Fruit fly (Drosophila melanogaster) whole organism, adult: ENCODE measurements around the gene CG43736.
A peak's percentile ranks its signal among the peaks of the same experiment; 100 is the strongest.

Experiments used
- CG11617 ChIP-seq: fragments of 200-800 bp; sonication (Bioruptor generic); optimal IDR thresholded peaks from 2 replicates; lab custom pipeline; 2017; ENCODE audit warnings: mild to moderate bottlenecking, missing biosample characterization, missing genetic modification reagents, missing genetic modification characterization
- CG12768 ChIP-seq: fragments of 200-800 bp; sonication (Bioruptor generic); optimal IDR thresholded peaks from 2 replicates; lab custom pipeline; 2017; ENCODE audit warnings: missing biosample characterization, missing genetic modification characterization, mild to moderate bottlenecking, moderate library complexity, missing genetic modification reagents
- CG14711 ChIP-seq: fragments of 200-800 bp; sonication (Bioruptor generic); optimal IDR thresholded peaks from 2 replicates; lab custom pipeline; 2018; ENCODE audit warnings: missing biosample characterization, mild to moderate bottlenecking, missing genetic modification characterization, moderate library complexity
- CG1620 ChIP-seq: fragments of 200-800 bp; sonication (Bioruptor generic); optimal IDR thresholded peaks from 2 replicates; lab custom pipeline; 2016; ENCODE audit warnings: missing biosample characterization, missing genetic modification characterization
- CG33017 ChIP-seq: fragments of 200-800 bp; sonication (Bioruptor generic); optimal IDR thresholded peaks from 2 replicates; lab custom pipeline; 2018; ENCODE audit warnings: missing biosample characterization, mild to moderate bottlenecking, missing genetic modification characterization, moderate library complexity
- CG5204 ChIP-seq: fragments of 200-800 bp; sonication (Bioruptor generic); optimal IDR thresholded peaks from 2 replicates; lab custom pipeline; 2016; ENCODE audit warnings: missing biosample characterization, missing genetic modification characterization
- CG7045 ChIP-seq: fragments of 200-800 bp; sonication (Bioruptor generic); optimal IDR thresholded peaks from 2 replicates; lab custom pipeline; 2017; ENCODE audit warnings: missing biosample characterization, mild to moderate bottlenecking, missing genetic modification characterization
- CG7101 ChIP-seq: fragments of 200-800 bp; sonication (Bioruptor generic); optimal IDR thresholded peaks from 2 replicates; lab custom pipeline; 2018; ENCODE audit warnings: missing biosample characterization, mild to moderate bottlenecking, missing genetic modification characterization, moderate library complexity
- Clk ChIP-seq: fragments of 200-800 bp; sonication (Bioruptor generic); optimal IDR thresholded peaks from 2 replicates; lab custom pipeline; 2017; ENCODE audit warnings: missing biosample characterization, missing genetic modification characterization
- Crg-1 ChIP-seq: fragments of 200-800 bp; sonication (Bioruptor generic); optimal IDR thresholded peaks from 2 replicates; lab custom pipeline; 2016; ENCODE audit warnings: missing biosample characterization, missing genetic modification characterization
- Hr96 ChIP-seq: fragments of 200-800 bp; sonication (Bioruptor generic); optimal IDR thresholded peaks from 2 replicates; lab custom pipeline; 2016; ENCODE audit warnings: missing biosample characterization, missing genetic modification characterization
- Mnt ChIP-seq: fragments of 200-800 bp; sonication (Bioruptor generic); optimal IDR thresholded peaks from 2 replicates; lab custom pipeline; 2016; ENCODE audit warnings: missing biosample characterization, mild to moderate bottlenecking, missing genetic modification characterization
- bab1 ChIP-seq: fragments of 200-800 bp; sonication (Bioruptor generic); optimal IDR thresholded peaks from 3 replicates; lab custom pipeline; 2019; ENCODE audit warnings: missing biosample characterization, mild to moderate bottlenecking, missing genetic modification characterization, moderate library complexity
- cic ChIP-seq: fragments of 200-800 bp; sonication (Bioruptor generic); optimal IDR thresholded peaks from 2 replicates; lab custom pipeline; 2017; ENCODE audit warnings: missing biosample characterization, mild to moderate bottlenecking, missing genetic modification characterization, moderate library complexity
- cnc ChIP-seq, 2 experiments: fragments of >200 bp; optimal IDR thresholded peaks; 2 replicates each; lab custom pipeline; 2017
- kay ChIP-seq: fragments of 200-800 bp; sonication (Bioruptor generic); peaks from one replicate; lab custom pipeline; 2016; ENCODE audit warnings: missing biosample characterization, missing genetic modification characterization, borderline replicate concordance
- ovo ChIP-seq: fragments of 200-800 bp; sonication (Bioruptor generic); optimal IDR thresholded peaks from 2 replicates; lab custom pipeline; 2016; ENCODE audit warnings: missing biosample characterization, missing genetic modification characterization
- pad ChIP-seq: fragments of 200-800 bp; sonication (Bioruptor generic); optimal IDR thresholded peaks from 3 replicates; lab custom pipeline; 2017; ENCODE audit warnings: missing biosample characterization, missing genetic modification characterization, mild to moderate bottlenecking, moderate library complexity, missing genetic modification reagents
- tj ChIP-seq: fragments of 200-800 bp; sonication (Bioruptor generic); optimal IDR thresholded peaks from 3 replicates; lab custom pipeline; 2017; ENCODE audit warnings: missing biosample characterization, mild to moderate bottlenecking, missing genetic modification characterization, moderate library complexity
- toe ChIP-seq: fragments of 200-800 bp; sonication (Bioruptor generic); optimal IDR thresholded peaks from 2 replicates; lab custom pipeline; 2016; ENCODE audit warnings: missing biosample characterization, missing genetic modification characterization

CG43736 gene

dm6 chrX:6871746-6872145 is 8.1 kb downstream of the CG43736 start:
- TF ChIP-seq CG7101 (tag; lab: Kevin White, UChicago), result no peak
- TF ChIP-seq CG5204 (GFP tag; lab: Kevin White, UChicago), result no peak
- TF ChIP-seq ovo, result no peak
- no peak for TF ChIP-seq tj
- TF ChIP-seq Hr96 (GFP tag; lab: Kevin White, UChicago), result no peak

- TF ChIP-seq Mnt (GFP tag; lab: Kevin White, UChicago) (no peak), kay (peak; percentile 37), CG33017 (tag; lab: Kevin White, UChicago) (peak; percentile 37), tj (peak; percentile 2), CG11617 (GFP tag; lab: Kevin White, UChicago) (no peak), cnc (optimal IDR thresholded peaks at IDR 0.05; lab: Kevin White, UChicago) (no peak), pad (GFP tag; lab: Kevin White, UChicago) (peak; percentile 85), Crg-1 (GFP tag; lab: Kevin White, UChicago) (no peak), bab1 (no peak), ovo (no peak), CG7101 (tag; lab: Kevin White, UChicago) (peak; percentile 10), Clk (no peak), CG12768 (no peak), CG7045 (GFP tag; lab: Kevin White, UChicago) (no peak)
These were observed 11.3 kb downstream of the CG43736 start for dm6 chrX:6874918-6875454.

- no peak for TF ChIP-seq ovo
- no peak for TF ChIP-seq CG7045 (GFP tag; lab: Kevin White, UChicago)
- peak; percentile 40 for TF ChIP-seq bab1
- no peak for TF ChIP-seq tj
- no peak for TF ChIP-seq CG33017 (tag; lab: Kevin White, UChicago)
These were observed 12.1 kb downstream of the CG43736 start for dm6 chrX:6875773-6876172.

dm6 chrX:6876343-6876742 is 12.7 kb downstream of the CG43736 start:
- TF ChIP-seq bab1 (no peak), CG12768 (no peak), pad (GFP tag; lab: Kevin White, UChicago) (no peak), CG5204 (GFP tag; lab: Kevin White, UChicago) (no peak), kay (no peak), tj (no peak), toe (no peak), CG7101 (tag; lab: Kevin White, UChicago) (no peak), Hr96 (GFP tag; lab: Kevin White, UChicago) (no peak), CG1620 (GFP tag; lab: Kevin White, UChicago) (no peak), CG14711 (tag; lab: Kevin White, UChicago) (no peak), cic (GFP tag; lab: Kevin White, UChicago) (no peak), CG33017 (tag; lab: Kevin White, UChicago) (no peak)

dm6 chrX:6898147-6898546 is 34.5 kb downstream of the CG43736 start:
- TF ChIP-seq CG5204 (GFP tag; lab: Kevin White, UChicago) (no peak), CG7045 (GFP tag; lab: Kevin White, UChicago) (no peak), cic (GFP tag; lab: Kevin White, UChicago) (no peak), CG11617 (GFP tag; lab: Kevin White, UChicago) (no peak), bab1 (no peak), kay (no peak), Hr96 (GFP tag; lab: Kevin White, UChicago) (no peak), CG33017 (tag; lab: Kevin White, UChicago) (no peak), CG7101 (tag; lab: Kevin White, UChicago) (no peak), pad (GFP tag; lab: Kevin White, UChicago) (no peak), CG14711 (tag; lab: Kevin White, UChicago) (no peak), CG12768 (no peak), Crg-1 (GFP tag; lab: Kevin White, UChicago) (no peak), ovo (no peak), cnc (optimal IDR thresholded peaks at IDR 0.05; lab: Kevin White, UChicago) (no peak)

- TF ChIP-seq CG33017 (tag; lab: Kevin White, UChicago) (no peak), toe (no peak), CG5204 (GFP tag; lab: Kevin White, UChicago) (no peak), CG7045 (GFP tag; lab: Kevin White, UChicago) (no peak), bab1 (no peak), CG14711 (tag; lab: Kevin White, UChicago) (no peak), cic (GFP tag; lab: Kevin White, UChicago) (no peak), ovo (no peak), Hr96 (GFP tag; lab: Kevin White, UChicago) (no peak), tj (no peak), Mnt (GFP tag; lab: Kevin White, UChicago) (no peak), CG12768 (no peak), cnc (optimal IDR thresholded peaks at IDR 0.05; lab: Kevin White, UChicago) (no peak), Crg-1 (GFP tag; lab: Kevin White, UChicago) (no peak), pad (GFP tag; lab: Kevin White, UChicago) (no peak), CG7101 (tag; lab: Kevin White, UChicago) (no peak), CG1620 (GFP tag; lab: Kevin White, UChicago) (no peak), Clk (no peak)
These were observed 43.0 kb downstream of the CG43736 start for dm6 chrX:6906670-6907069.

- no peak for TF ChIP-seq CG5204 (GFP tag; lab: Kevin White, UChicago)
- no peak for TF ChIP-seq CG11617 (GFP tag; lab: Kevin White, UChicago)
- TF ChIP-seq cnc (optimal IDR thresholded peaks at IDR 0.05; lab: Kevin White, UChicago), result no peak
- no peak for TF ChIP-seq CG7101 (tag; lab: Kevin White, UChicago)
- no peak for TF ChIP-seq CG1620 (GFP tag; lab: Kevin White, UChicago)
- no peak for TF ChIP-seq CG14711 (tag; lab: Kevin White, UChicago)
- TF ChIP-seq tj, result no peak
- no peak for TF ChIP-seq Mnt (GFP tag; lab: Kevin White, UChicago)
- TF ChIP-seq Clk, result no peak
- TF ChIP-seq bab1, result no peak
- TF ChIP-seq toe, result no peak
- TF ChIP-seq Crg-1 (GFP tag; lab: Kevin White, UChicago), result no peak
- no peak for TF ChIP-seq Hr96 (GFP tag; lab: Kevin White, UChicago)
- TF ChIP-seq pad (GFP tag; lab: Kevin White, UChicago), result no peak
- TF ChIP-seq CG12768, result no peak
- no peak for TF ChIP-seq ovo
- no peak for TF ChIP-seq kay
These were observed 44.4 kb downstream of the CG43736 start, which contains the start of gene CG14431 for dm6 chrX:6908078-6908477. TSS of gene CG14431 (plus strand) at chrX:6908277.
